Worm (Caenorhabditis elegans): ENCODE results near the gene srx-63.

Gene srx-63

DNA sequence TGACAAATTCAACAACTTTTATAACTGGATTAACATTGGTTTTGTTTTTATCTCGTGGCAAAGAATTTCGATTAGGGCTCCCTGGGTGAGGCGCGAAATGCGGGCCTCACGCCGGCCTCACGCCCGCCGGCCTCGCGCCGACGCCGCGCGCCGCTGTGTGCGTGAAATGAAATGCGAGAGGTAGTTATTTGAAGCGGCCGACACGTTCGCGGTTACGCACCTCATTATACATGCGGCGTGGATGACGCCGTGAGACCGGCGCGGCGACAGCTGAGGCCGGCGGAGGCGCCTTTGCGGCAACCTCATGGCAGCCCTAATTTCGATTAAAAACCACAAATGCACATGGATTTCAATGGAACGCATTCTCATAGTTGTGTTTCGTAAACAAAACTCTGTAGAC, 3.9 kb upstream of the srx-63 start:
- no peak for TF ChIP-seq sea-2 (GFP tag; optimal IDR thresholded peaks at IDR 0.05)
- no peak for TF ChIP-seq nhr-12 (tag; optimal IDR thresholded peaks at IDR 0.05)
- TF ChIP-seq skn-1 (tag; optimal IDR thresholded peaks at IDR 0.05) = no peak
- TF ChIP-seq elt-1 (tag; optimal IDR thresholded peaks at IDR 0.05) = no peak
- TF ChIP-seq pqm-1 (tag; optimal IDR thresholded peaks at IDR 0.05) = no peak
- TF ChIP-seq nhr-11 (tag; optimal IDR thresholded peaks at IDR 0.05) = no peak
- no peak for TF ChIP-seq elt-3 (tag; optimal IDR thresholded peaks at IDR 0.05)
- TF ChIP-seq ztf-11 (tag; optimal IDR thresholded peaks at IDR 0.05) = no peak
- TF ChIP-seq zag-1 (tag; optimal IDR thresholded peaks at IDR 0.05) = no peak
- no peak for TF ChIP-seq R02D3.7 (tag; optimal IDR thresholded peaks at IDR 0.05)
- no peak for TF ChIP-seq nhr-67 (tag; optimal IDR thresholded peaks at IDR 0.05)
- no peak for TF ChIP-seq unc-62 (GFP tag; optimal IDR thresholded peaks at IDR 0.05)
- TF ChIP-seq lin-15B (tag; optimal IDR thresholded peaks at IDR 0.05) = no peak

DNA sequence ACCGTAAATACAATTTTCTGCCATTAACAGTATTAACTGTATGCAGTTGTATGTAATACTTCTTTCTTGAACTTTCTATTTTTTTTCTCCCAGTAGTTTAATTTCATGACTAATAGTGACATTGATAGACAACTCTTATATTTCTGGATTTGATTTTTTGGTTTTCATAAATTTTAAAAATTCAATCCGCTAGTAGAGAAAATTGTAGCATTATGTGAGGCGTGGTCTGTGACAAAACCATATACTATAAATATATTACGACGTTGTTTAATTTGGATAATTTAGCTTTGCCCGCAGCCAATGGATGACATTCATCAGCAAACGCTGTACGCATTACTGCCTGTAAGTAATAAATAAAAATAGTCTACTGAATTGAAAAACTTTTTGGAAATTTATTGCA, 2.3 kb upstream of the srx-63 start, which contains the start of gene srx-64:
Gene srx-64, plus strand, starts transcription at position 301 of the 400 bp plus-strand sequence.
- TF ChIP-seq nfya-1 (tag; optimal IDR thresholded peaks at IDR 0.05; ENCODE audit: insufficient read depth) (no peak), elt-1 (tag; optimal IDR thresholded peaks at IDR 0.05) (no peak), ceh-28 (tag; optimal IDR thresholded peaks at IDR 0.05) (no peak), snpc-4 (tag; optimal IDR thresholded peaks at IDR 0.05) (no peak), jun-1 (tag; optimal IDR thresholded peaks at IDR 0.05) (no peak), fkh-10 (GFP tag; optimal IDR thresholded peaks at IDR 0.05) (no peak), pqm-1 (tag; optimal IDR thresholded peaks at IDR 0.05) (no peak), ceh-82 (tag; optimal IDR thresholded peaks at IDR 0.05) (no peak), nhr-23 (tag; optimal IDR thresholded peaks at IDR 0.05) (no peak), elt-3 (tag; optimal IDR thresholded peaks at IDR 0.05) (no peak), skn-1 (tag; optimal IDR thresholded peaks at IDR 0.05) (no peak), aly-2 (tag; optimal IDR thresholded peaks at IDR 0.05) (no peak), eor-1 (tag; optimal IDR thresholded peaks at IDR 0.05) (no peak), pha-4 (tag; optimal IDR thresholded peaks at IDR 0.05) (no peak), R02D3.7 (tag; optimal IDR thresholded peaks at IDR 0.05) (no peak), lsy-12 (tag; optimal IDR thresholded peaks at IDR 0.05) (no peak), nhr-28 (tag; optimal IDR thresholded peaks at IDR 0.05) (no peak), ama-1 (optimal IDR thresholded peaks at IDR 0.05) (no peak), nhr-77 (tag; optimal IDR thresholded peaks at IDR 0.05) (no peak)

DNA sequence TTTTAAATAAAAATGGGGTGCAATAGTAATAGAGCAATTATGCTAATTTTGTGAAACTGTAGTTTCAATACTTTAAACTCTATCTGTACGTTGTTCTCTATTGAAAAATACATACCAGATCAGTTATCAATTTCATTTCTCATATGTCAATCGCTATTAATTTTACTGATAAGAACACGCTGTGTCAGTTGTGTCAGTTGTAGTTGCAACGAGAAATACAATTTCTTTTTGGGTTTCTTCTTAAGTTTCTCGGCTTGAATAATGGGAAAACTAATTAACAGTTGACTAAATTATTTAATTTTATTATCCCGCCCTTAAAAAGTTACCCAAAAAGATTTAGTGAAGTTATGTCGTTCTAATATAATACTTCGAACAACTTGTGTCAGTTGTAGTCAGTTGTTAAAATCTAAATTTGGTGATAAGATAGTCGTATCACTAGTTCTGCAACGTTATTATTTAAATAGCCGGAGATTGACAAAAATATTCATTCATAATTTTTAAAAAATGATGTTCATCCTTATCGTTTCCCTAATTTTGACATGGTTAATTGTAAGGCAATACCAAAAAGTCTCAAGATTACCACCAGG, 4.6 kb downstream of the srx-63 start, which contains the start of gene cyp-35A5:
Gene cyp-35A5, plus strand, starts transcription at position 435 of the 587 bp plus-strand sequence.
- TF ChIP-seq elt-3 (tag; optimal IDR thresholded peaks at IDR 0.05) = no peak
- peak; percentile 0 for TF ChIP-seq pqm-1 (tag; optimal IDR thresholded peaks at IDR 0.05)
- TF ChIP-seq elt-2 (tag; optimal IDR thresholded peaks at IDR 0.05) = peak; percentile 78

DNA sequence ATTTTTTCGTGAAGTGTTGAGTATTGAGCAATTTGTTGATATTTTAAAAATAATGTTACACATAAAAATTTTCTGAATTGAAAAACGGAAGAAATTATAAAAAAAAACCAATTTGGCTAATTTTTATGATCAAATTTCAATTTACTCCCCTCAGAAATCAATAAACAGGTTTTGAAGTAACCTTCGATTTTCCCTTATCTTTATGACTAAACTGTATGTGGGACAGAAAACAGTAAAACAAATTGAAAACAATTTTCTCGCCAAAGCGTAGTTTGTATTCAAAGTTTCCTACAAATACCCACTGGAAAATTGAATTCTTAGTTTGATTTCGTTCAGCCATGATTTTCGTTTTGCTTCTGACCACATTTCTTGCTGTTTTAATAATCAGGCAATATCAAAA, 7.4 kb downstream of the srx-63 start, which contains the start of gene cyp-35B1:
Gene cyp-35B1, plus strand, starts transcription at position 244 of the 400 bp plus-strand sequence.
- peak; percentile 19 for TF ChIP-seq ceh-28 (tag; optimal IDR thresholded peaks at IDR 0.05)
- TF ChIP-seq aly-2 (tag; optimal IDR thresholded peaks at IDR 0.05) = no peak

DNA sequence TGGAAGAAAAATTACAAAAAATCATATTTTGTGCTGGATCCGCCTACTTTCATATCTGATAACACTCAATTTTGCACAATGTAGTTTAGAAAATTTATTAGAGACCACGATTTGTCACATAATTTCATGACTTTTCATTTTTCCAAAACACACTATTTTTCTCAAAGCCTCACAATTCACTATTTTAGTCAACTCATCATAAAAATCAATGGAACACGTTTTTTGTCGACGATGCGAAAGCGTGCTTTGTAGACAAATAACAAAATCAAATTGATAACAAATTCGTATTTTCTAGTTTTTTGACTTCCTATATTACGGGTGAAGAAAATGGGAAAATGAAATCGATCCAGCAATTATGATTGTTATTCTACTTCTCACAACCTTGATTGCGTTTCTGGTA, 10.4 kb downstream of the srx-63 start, which contains the start of gene cyp-35B2:
Gene cyp-35B2, plus strand, starts transcription at position 301 of the 400 bp plus-strand sequence.
- no peak for TF ChIP-seq ama-1 (optimal IDR thresholded peaks at IDR 0.05)
- no peak for TF ChIP-seq nhr-25 (tag; optimal IDR thresholded peaks at IDR 0.05)
- no peak for TF ChIP-seq ceh-9 (tag; optimal IDR thresholded peaks at IDR 0.05)
- no peak for TF ChIP-seq mml-1 (tag; optimal IDR thresholded peaks at IDR 0.05)
- no peak for TF ChIP-seq pha-4 (tag; optimal IDR thresholded peaks at IDR 0.05)
- TF ChIP-seq nhr-67 (tag; optimal IDR thresholded peaks at IDR 0.05) = no peak
- TF ChIP-seq elt-1 (tag; optimal IDR thresholded peaks at IDR 0.05) = no peak

DNA sequence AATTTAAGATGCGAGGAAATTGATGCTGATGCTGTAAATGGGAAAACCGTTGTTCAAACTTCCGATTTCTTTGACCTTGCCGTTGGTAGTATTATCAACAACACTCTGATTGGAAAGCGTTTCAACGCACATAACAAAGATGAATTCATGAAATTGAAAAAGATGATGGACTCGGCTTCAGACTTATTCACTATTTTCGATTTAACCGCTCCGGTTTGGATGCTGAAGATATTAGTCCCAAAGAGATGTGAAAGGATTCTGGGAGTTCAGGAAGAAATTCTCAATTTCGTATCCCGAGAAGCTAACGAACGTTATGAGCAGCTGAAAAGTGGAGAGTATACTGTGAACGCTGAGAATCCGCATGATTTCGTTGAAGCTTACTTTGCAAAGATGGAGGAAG, 11.9 kb downstream of the srx-63 start:
- TF ChIP-seq skn-1 (tag; optimal IDR thresholded peaks at IDR 0.05) (no peak), tbx-2 (tag; optimal IDR thresholded peaks at IDR 0.05) (no peak), nhr-23 (tag; optimal IDR thresholded peaks at IDR 0.05) (no peak), mdl-1 (tag; optimal IDR thresholded peaks at IDR 0.05) (no peak), lin-39 (tag; optimal IDR thresholded peaks at IDR 0.05) (no peak), ZK546.5 (tag; optimal IDR thresholded peaks at IDR 0.05) (no peak), nhr-67 (tag; optimal IDR thresholded peaks at IDR 0.05) (no peak), sea-2 (GFP tag; optimal IDR thresholded peaks at IDR 0.05) (no peak), fos-1 (tag; optimal IDR thresholded peaks at IDR 0.05) (no peak), lsy-12 (tag; optimal IDR thresholded peaks at IDR 0.05) (no peak)
